Worm (Caenorhabditis elegans) whole organism, L1 larva: ENCODE results near the gene cids-1.

ENCODE experiments used
- C04F5.9 ChIP-seq: sonication (generic microtip); optimal IDR thresholded peaks from 2 replicates; lab custom pipeline; 2016; ENCODE audit warnings: missing genetic modification characterization, missing compliant biosample characterization
- F16B12.6 ChIP-seq: fragments of 150-350 bp; optimal IDR thresholded peaks from 2 replicates; lab custom pipeline; 2014; ENCODE audit warnings: missing biosample characterization, missing genetic modification characterization
- Y116A8C.19 ChIP-seq: sonication (generic microtip); optimal IDR thresholded peaks from 2 replicates; lab custom pipeline; 2016; ENCODE audit warnings: missing compliant biosample characterization, missing genetic modification characterization, borderline replicate concordance
- alr-1 ChIP-seq: fragments of 200-800 bp; sonication (Bioruptor generic); optimal IDR thresholded peaks from 2 replicates; lab custom pipeline; 2018; ENCODE audit warnings: borderline replicate concordance, mild to moderate bottlenecking, missing genetic modification characterization, missing compliant biosample characterization
- aly-2 ChIP-seq: fragments of 150-350 bp; optimal IDR thresholded peaks from 2 replicates; lab custom pipeline; 2014; ENCODE audit warnings: missing biosample characterization, missing genetic modification characterization
- ceh-8 ChIP-seq: fragments of 200-800 bp; sonication (Bioruptor generic); optimal IDR thresholded peaks from 2 replicates; lab custom pipeline; 2018; ENCODE audit warnings: mild to moderate bottlenecking, missing genetic modification characterization, moderate library complexity, missing compliant biosample characterization
- ceh-82 ChIP-seq, 3 experiments: fragments of 150-350 bp in 1 of 3; sonication (generic microtip) in 2 of 3; optimal IDR thresholded peaks; 2 replicates each; lab custom pipeline; 2014 to 2017; ENCODE audit warnings: missing biosample characterization in 3 of 3, missing genetic modification characterization in 3 of 3
- ceh-88 ChIP-seq: fragments of 200-800 bp; sonication (Bioruptor generic); IDR thresholded peaks from 2 replicates; pipeline ENCODE4 v1.3.6; 2022; ENCODE audit warnings: missing genetic modification characterization, missing compliant biosample characterization
- ceh-90 ChIP-seq: sonication (generic microtip); optimal IDR thresholded peaks from 2 replicates; lab custom pipeline; 2016; ENCODE audit warnings: missing genetic modification characterization, missing compliant biosample characterization
- ces-1 ChIP-seq: fragments of 150-350 bp; optimal IDR thresholded peaks from 2 replicates; lab custom pipeline; 2014; ENCODE audit warnings: missing biosample characterization, missing genetic modification reagents, missing genetic modification characterization
- dpl-1 ChIP-seq, 3 experiments: fragments of 150-350 bp in 2 of 3; sonication (generic microtip) in 1 of 3; optimal IDR thresholded peaks; 2 replicates each; lab custom pipeline; 2014 to 2017; ENCODE audit warnings: missing biosample characterization in 3 of 3, missing genetic modification characterization in 3 of 3, missing genetic modification reagents in 3 of 3
- efl-1 ChIP-seq, 4 experiments: fragments of 150-350 bp; optimal IDR thresholded peaks in 3 of 4; peaks in 1 of 4; 1 replicate in 1 of 4; 2 replicates in 3 of 4; lab custom pipeline; 2014; ENCODE audit warnings: missing biosample characterization in 2 of 4, missing genetic modification characterization in 2 of 4, missing genetic modification reagents in 2 of 4
- efl-3 ChIP-seq: fragments of 200-800 bp; sonication (Bioruptor generic); optimal IDR thresholded peaks from 2 replicates; lab custom pipeline; 2018; ENCODE audit warnings: mild to moderate bottlenecking, missing genetic modification characterization, missing compliant biosample characterization
- egl-27 ChIP-seq, 2 experiments: fragments of 150-350 bp in 1 of 2; sonication (generic microtip); optimal IDR thresholded peaks; 3 replicates each; lab custom pipeline; 2017 to 2018; ENCODE audit warnings: missing biosample characterization in 2 of 2, missing genetic modification characterization in 2 of 2, missing genetic modification reagents in 2 of 2
- elt-3 ChIP-seq, 6 experiments: fragments of 150-350 bp in 1 of 6; sonication (generic microtip); optimal IDR thresholded peaks; 2 replicates each; lab custom pipeline; 2017 to 2018; ENCODE audit warnings: missing biosample characterization in 6 of 6, missing genetic modification characterization in 6 of 6, inconsistent platforms in 1 of 6
- ets-5 ChIP-seq: fragments of 200-800 bp; sonication (Bioruptor generic); IDR thresholded peaks from 2 replicates; pipeline ENCODE4 v1.3.6; 2022; ENCODE audit warnings: missing genetic modification characterization, missing compliant biosample characterization
- fkh-4 ChIP-seq: sonication (generic microtip); optimal IDR thresholded peaks from 2 replicates; lab custom pipeline; 2016; ENCODE audit warnings: missing compliant biosample characterization, missing genetic modification characterization, borderline replicate concordance
- grh-1 ChIP-seq: fragments of 200-800 bp; sonication (Bioruptor generic); IDR thresholded peaks from 2 replicates; pipeline ENCODE4 v1.3.6; 2022; ENCODE audit warnings: missing genetic modification reagents, missing genetic modification characterization, missing compliant biosample characterization
- hlh-17 ChIP-seq: fragments of 200-800 bp; sonication (Bioruptor generic); optimal IDR thresholded peaks from 2 replicates; lab custom pipeline; 2018; ENCODE audit warnings: missing genetic modification characterization, mild to moderate bottlenecking, missing compliant biosample characterization, moderate library complexity, borderline replicate concordance
- hlh-4 ChIP-seq: sonication (generic microtip); optimal IDR thresholded peaks from 2 replicates; lab custom pipeline; 2016; ENCODE audit warnings: mild to moderate bottlenecking, missing genetic modification characterization, missing compliant biosample characterization
- irx-1 ChIP-seq: sonication (generic microtip); optimal IDR thresholded peaks from 2 replicates; lab custom pipeline; 2016; ENCODE audit warnings: missing genetic modification characterization, missing compliant biosample characterization
- lin-13 ChIP-seq: fragments of 150-350 bp; optimal IDR thresholded peaks from 2 replicates; lab custom pipeline; 2014; ENCODE audit warnings: missing biosample characterization, missing genetic modification reagents, missing genetic modification characterization
- lin-14 ChIP-seq: fragments of 200-800 bp; sonication (Bioruptor generic); optimal IDR thresholded peaks from 2 replicates; lab custom pipeline; 2018; ENCODE audit warnings: mild to moderate bottlenecking, missing genetic modification characterization, moderate library complexity, missing compliant biosample characterization
- lin-15B ChIP-seq: fragments of 150-350 bp; sonication (generic microtip); optimal IDR thresholded peaks from 3 replicates; lab custom pipeline; 2014; ENCODE audit warnings: missing biosample characterization, missing genetic modification characterization
- lin-35 ChIP-seq, 2 experiments: fragments of 150-350 bp; optimal IDR thresholded peaks; 2 replicates each; lab custom pipeline; 2014; ENCODE audit warnings: missing biosample characterization in 2 of 2, missing genetic modification characterization in 2 of 2, missing genetic modification reagents in 2 of 2
- lin-39 ChIP-seq: fragments of 150-350 bp; optimal IDR thresholded peaks from 2 replicates; lab custom pipeline; 2014; ENCODE audit warnings: missing biosample characterization, missing genetic modification reagents, missing genetic modification characterization
- lsy-2 ChIP-seq, 2 experiments: fragments of 150-350 bp; optimal IDR thresholded peaks; 2 replicates each; lab custom pipeline; 2014; ENCODE audit warnings: missing biosample characterization in 2 of 2, missing genetic modification characterization in 2 of 2
- mdl-1 ChIP-seq, 2 experiments: fragments of 150-350 bp; optimal IDR thresholded peaks; 2 replicates each; lab custom pipeline; 2014 to 2017; ENCODE audit warnings: missing biosample characterization in 2 of 2, missing genetic modification characterization in 2 of 2, inconsistent platforms in 1 of 2
- mep-1 ChIP-seq: fragments of 150-350 bp; optimal IDR thresholded peaks from 2 replicates; lab custom pipeline; 2014; ENCODE audit warnings: missing biosample characterization, missing genetic modification characterization
- nhr-12 ChIP-seq: sonication (generic microtip); optimal IDR thresholded peaks from 2 replicates; lab custom pipeline; 2017; ENCODE audit warnings: missing biosample characterization, missing genetic modification characterization
- nhr-19 ChIP-seq: fragments of 200-800 bp; sonication (Bioruptor generic); conservative IDR thresholded peaks from 2 replicates; pipeline ENCODE4 v1.3.6; 2022; ENCODE audit warnings: missing genetic modification characterization, missing compliant biosample characterization
- nhr-20 ChIP-seq: sonication (generic microtip); optimal IDR thresholded peaks from 2 replicates; lab custom pipeline; 2016; ENCODE audit warnings: mild to moderate bottlenecking, missing genetic modification characterization, missing compliant biosample characterization
- nhr-47 ChIP-seq: sonication (generic microtip); optimal IDR thresholded peaks from 2 replicates; lab custom pipeline; 2016; ENCODE audit warnings: mild to moderate bottlenecking, missing genetic modification characterization, moderate library complexity, missing compliant biosample characterization
- nhr-71 ChIP-seq: sonication (generic microtip); optimal IDR thresholded peaks from 2 replicates; lab custom pipeline; 2016; ENCODE audit warnings: mild to moderate bottlenecking, missing genetic modification characterization, moderate library complexity, missing compliant biosample characterization
- nhr-76 ChIP-seq: sonication (generic microtip); optimal IDR thresholded peaks from 2 replicates; lab custom pipeline; 2017; ENCODE audit warnings: missing biosample characterization, missing genetic modification characterization
- nhr-84 ChIP-seq: sonication (generic microtip); optimal IDR thresholded peaks from 2 replicates; lab custom pipeline; 2017; ENCODE audit warnings: missing biosample characterization, missing genetic modification characterization
- nhr-85 ChIP-seq: sonication (generic microtip); peaks from one replicate; lab custom pipeline; 2016; ENCODE audit warnings: missing genetic modification characterization, inconsistent platforms, missing compliant biosample characterization
- pag-3 ChIP-seq: sonication (generic microtip); optimal IDR thresholded peaks from 2 replicates; lab custom pipeline; 2017; ENCODE audit warnings: missing genetic modification characterization, mild to moderate bottlenecking, missing compliant biosample characterization, antibody characterized with exemption, borderline replicate concordance; ENCODE audit not compliant: insufficient read depth
- pqm-1 ChIP-seq: sonication (generic microtip); optimal IDR thresholded peaks from 3 replicates; lab custom pipeline; 2017; ENCODE audit warnings: missing biosample characterization, missing genetic modification characterization
- rnt-1 ChIP-seq: sonication (generic microtip); optimal IDR thresholded peaks from 2 replicates; lab custom pipeline; 2016; ENCODE audit warnings: mild to moderate bottlenecking, missing genetic modification characterization, moderate library complexity, missing compliant biosample characterization
- skn-1 ChIP-seq: fragments of 150-350 bp; optimal IDR thresholded peaks from 2 replicates; lab custom pipeline; 2014; ENCODE audit warnings: missing biosample characterization, missing genetic modification characterization
- snu-23 ChIP-seq: sonication (generic microtip); optimal IDR thresholded peaks from 2 replicates; lab custom pipeline; 2016; ENCODE audit warnings: missing genetic modification characterization, missing compliant biosample characterization
- tbx-2 ChIP-seq: sonication (generic microtip); optimal IDR thresholded peaks from 2 replicates; lab custom pipeline; 2016; ENCODE audit warnings: missing genetic modification characterization, missing compliant biosample characterization
- tlp-1 ChIP-seq: fragments of 150-350 bp; optimal IDR thresholded peaks from 2 replicates; lab custom pipeline; 2014; ENCODE audit warnings: missing biosample characterization, missing genetic modification characterization
- unc-130 ChIP-seq: fragments of 150-350 bp; optimal IDR thresholded peaks from 2 replicates; lab custom pipeline; 2017; ENCODE audit warnings: missing biosample characterization, missing genetic modification characterization, inconsistent platforms
- unc-98 ChIP-seq: fragments of 200-800 bp; sonication (Bioruptor generic); IDR thresholded peaks from 2 replicates; pipeline ENCODE4 v1.3.6; 2022; ENCODE audit warnings: missing genetic modification characterization, missing compliant biosample characterization
- xbp-1 ChIP-seq: sonication (generic microtip); optimal IDR thresholded peaks from 2 replicates; lab custom pipeline; 2016; ENCODE audit warnings: missing genetic modification characterization, missing compliant biosample characterization
- ztf-11 ChIP-seq, 2 experiments: sonication (generic microtip); optimal IDR thresholded peaks; 2 replicates each; lab custom pipeline; 2016 to 2017; ENCODE audit warnings: missing genetic modification characterization in 2 of 2, missing biosample characterization in 1 of 2, missing compliant biosample characterization in 1 of 2

The cids-1 gene

ce11 chrIII:8244052-8244451 is at the start of gene cids-1, which contains the start of gene pbs-6:
Gene cids-1 (plus strand): TSS chrIII:8244445.
Gene pbs-6 (minus strand): TSS chrIII:8244092.
- TF ChIP-seq skn-1 (tag; lab: Kevin White, UChicago) = peak; percentile 59
- TF ChIP-seq xbp-1 (tag; lab: Kevin White, UChicago) = no peak
- TF ChIP-seq lin-35 (GFP tag; optimal IDR thresholded peaks at IDR 0.05; lab: Kevin White, UChicago) = peak; percentile 25 to 50
- no peak for TF ChIP-seq mep-1 (tag; lab: Kevin White, UChicago)
- no peak for TF ChIP-seq nhr-76 (tag; lab: Kevin White, UChicago)
- TF ChIP-seq nhr-84 (tag; lab: Kevin White, UChicago) = no peak
- no peak for TF ChIP-seq ceh-8 (GFP tag; lab: Kevin White, UChicago)
- peak; percentile 85 for TF ChIP-seq F16B12.6
- TF ChIP-seq nhr-71 (tag; lab: Kevin White, UChicago) = peak; percentile 24
- TF ChIP-seq elt-3 (tag; optimal IDR thresholded peaks at IDR 0.05; lab: Kevin White, UChicago) = no peak
- TF ChIP-seq C04F5.9 (tag; lab: Kevin White, UChicago) = no peak
- no peak for TF ChIP-seq ets-5 (GFP tag; lab: Robert Waterston, UW)
- no peak for TF ChIP-seq mdl-1 (tag; optimal IDR thresholded peaks at IDR 0.05; lab: Kevin White, UChicago)
- TF ChIP-seq grh-1 (GFP tag; lab: Robert Waterston, UW) = no peak
- peak; percentile 42 to 56 for TF ChIP-seq efl-1 (optimal IDR thresholded peaks at IDR 0.05; lab: Kevin White, UChicago)
- TF ChIP-seq efl-1 (GFP tag; optimal IDR thresholded peaks at IDR 0.05 in 1 of 2; lab: Kevin White, UChicago) = peak; percentile 44 to 72
- no peak for TF ChIP-seq lin-13
- no peak for TF ChIP-seq egl-27 (tag; optimal IDR thresholded peaks at IDR 0.05; lab: Kevin White, UChicago)
- TF ChIP-seq lin-14 = no peak
- no peak for TF ChIP-seq nhr-85 (tag; lab: Kevin White, UChicago)
- no peak for TF ChIP-seq efl-3
- TF ChIP-seq pqm-1 (tag; lab: Kevin White, UChicago) = no peak
- no peak for TF ChIP-seq irx-1 (tag; lab: Kevin White, UChicago)
- no peak for TF ChIP-seq lin-39 (tag; lab: Kevin White, UChicago)
- TF ChIP-seq ztf-11 (tag; optimal IDR thresholded peaks at IDR 0.05; lab: Kevin White, UChicago) = no peak
- no peak for TF ChIP-seq ces-1
- TF ChIP-seq nhr-12 = no peak
- TF ChIP-seq alr-1 = no peak
- peak; percentile 23 for TF ChIP-seq snu-23 (GFP tag; lab: Kevin White, UChicago)
- peak; percentile 0 for TF ChIP-seq nhr-47
- TF ChIP-seq lsy-2 (tag; optimal IDR thresholded peaks at IDR 0.05; lab: Kevin White, UChicago) = peak; percentile 22 to 64
- no peak for TF ChIP-seq aly-2 (tag; lab: Kevin White, UChicago)
- peak; percentile 29 for TF ChIP-seq unc-130 (tag; lab: Kevin White, UChicago)
- no peak for TF ChIP-seq pag-3 (tag; lab: Kevin White, UChicago)
- no peak for TF ChIP-seq Y116A8C.19 (tag; lab: Kevin White, UChicago)
- TF ChIP-seq lin-15B (tag; lab: Kevin White, UChicago) = no peak
- TF ChIP-seq ceh-90 (tag; lab: Kevin White, UChicago) = no peak
- no peak for TF ChIP-seq hlh-17 (GFP tag; lab: Kevin White, UChicago)
- TF ChIP-seq nhr-20 (tag; lab: Kevin White, UChicago) = no peak
- TF ChIP-seq unc-98 = no peak
- no peak for TF ChIP-seq ceh-88
- TF ChIP-seq nhr-19 (GFP tag; lab: Robert Waterston, UW) = no peak
- TF ChIP-seq hlh-4 (tag; lab: Kevin White, UChicago) = no peak
- TF ChIP-seq dpl-1 (GFP tag; optimal IDR thresholded peaks at IDR 0.05; lab: Kevin White, UChicago) = peak in 2 of 3 experiments; percentile 37 to 40
- TF ChIP-seq fkh-4 (tag; lab: Kevin White, UChicago) = no peak
- TF ChIP-seq rnt-1 (tag; lab: Kevin White, UChicago) = no peak
- no peak for TF ChIP-seq tbx-2 (tag; lab: Kevin White, UChicago)
- no peak for TF ChIP-seq tlp-1 (tag; lab: Kevin White, UChicago)
- no peak for TF ChIP-seq ceh-82 (tag; optimal IDR thresholded peaks at IDR 0.05; lab: Kevin White, UChicago)
